Fruit fly (Drosophila melanogaster) whole organism, embryonic: ENCODE data around the gene CG11703.

Experiments
- Ada2b ChIP-seq: fragments of 200-800 bp; sonication (Bioruptor generic); IDR thresholded peaks from 2 replicates; pipeline ENCODE4 v1.3.6; 2022; ENCODE audit warnings: missing biosample characterization, missing genetic modification characterization
- Antp ChIP-seq: fragments of 200-800 bp; sonication (Bioruptor generic); optimal IDR thresholded peaks from 3 replicates; lab custom pipeline; 2016; ENCODE audit warnings: missing biosample characterization, missing genetic modification characterization
- Blimp-1 ChIP-seq: fragments of 200-800 bp; sonication (Bioruptor generic); optimal IDR thresholded peaks from 3 replicates; lab custom pipeline; 2018; ENCODE audit warnings: missing biosample characterization, missing genetic modification characterization, mild to moderate bottlenecking, moderate library complexity, missing genetic modification reagents
- CG10209 ChIP-seq: fragments of 200-800 bp; sonication (Bioruptor generic); optimal IDR thresholded peaks from 3 replicates; lab custom pipeline; 2017; ENCODE audit warnings: missing biosample characterization, mild to moderate bottlenecking, missing genetic modification characterization, missing genetic modification reagents
- CG11504 ChIP-seq: fragments of 200-800 bp; sonication (Bioruptor generic); optimal IDR thresholded peaks from 3 replicates; lab custom pipeline; 2019; ENCODE audit warnings: missing biosample characterization, mild to moderate bottlenecking, missing genetic modification characterization, moderate library complexity
- CG12104 ChIP-seq: fragments of 200-800 bp; sonication (Bioruptor generic); optimal IDR thresholded peaks from 3 replicates; lab custom pipeline; 2016; ENCODE audit warnings: missing biosample characterization, missing genetic modification characterization
- CG12299 ChIP-seq: fragments of 200-800 bp; sonication (Bioruptor generic); optimal IDR thresholded peaks from 2 replicates; lab custom pipeline; 2018; ENCODE audit warnings: missing biosample characterization, mild to moderate bottlenecking, missing genetic modification characterization
- CG14014 ChIP-seq: fragments of 200-800 bp; sonication (Bioruptor generic); IDR thresholded peaks from 2 replicates; pipeline ENCODE4 v1.3.6; 2022; ENCODE audit warnings: missing biosample characterization, missing genetic modification characterization
- CG14441 ChIP-seq: fragments of 200-800 bp; sonication (Bioruptor generic); IDR thresholded peaks from 2 replicates; pipeline ENCODE4 v1.3.6; 2022; ENCODE audit warnings: missing biosample characterization, missing genetic modification characterization
- CG14710 ChIP-seq: fragments of 200-800 bp; sonication (Bioruptor generic); optimal IDR thresholded peaks from 3 replicates; lab custom pipeline; 2019; ENCODE audit warnings: missing biosample characterization, mild to moderate bottlenecking, missing genetic modification characterization, moderate library complexity
- CG17186 ChIP-seq: fragments of 200-800 bp; sonication (Bioruptor generic); optimal IDR thresholded peaks from 3 replicates; lab custom pipeline; 2017; ENCODE audit warnings: missing biosample characterization, missing genetic modification reagents, missing genetic modification characterization
- CG17568 ChIP-seq: fragments of 200-800 bp; sonication (Bioruptor generic); optimal IDR thresholded peaks from 2 replicates; lab custom pipeline; 2018; ENCODE audit warnings: missing biosample characterization, mild to moderate bottlenecking, missing genetic modification characterization, moderate library complexity
- CG31365 ChIP-seq: fragments of 200-800 bp; sonication (Bioruptor generic); optimal IDR thresholded peaks from 2 replicates; lab custom pipeline; 2018; ENCODE audit warnings: missing biosample characterization, mild to moderate bottlenecking, missing genetic modification characterization
- CG3163 ChIP-seq: fragments of 200-800 bp; sonication (Bioruptor generic); optimal IDR thresholded peaks from 3 replicates; lab custom pipeline; 2016; ENCODE audit warnings: missing biosample characterization, missing genetic modification characterization
- CG5245 ChIP-seq: fragments of 200-800 bp; sonication (Bioruptor generic); optimal IDR thresholded peaks from 3 replicates; lab custom pipeline; 2016; ENCODE audit warnings: missing biosample characterization, missing genetic modification characterization
- CG6689 ChIP-seq: fragments of 200-800 bp; sonication (Bioruptor generic); IDR thresholded peaks from 2 replicates; pipeline ENCODE4 v1.3.6; 2022; ENCODE audit warnings: missing biosample characterization, missing genetic modification characterization
- CG7556 ChIP-seq: fragments of 200-800 bp; sonication (Bioruptor generic); optimal IDR thresholded peaks from 2 replicates; lab custom pipeline; 2017; ENCODE audit warnings: missing biosample characterization, mild to moderate bottlenecking, missing genetic modification characterization
- CG7839 ChIP-seq: fragments of 200-800 bp; sonication (Bioruptor generic); optimal IDR thresholded peaks from 3 replicates; lab custom pipeline; 2018; ENCODE audit warnings: missing biosample characterization, mild to moderate bottlenecking, missing genetic modification characterization, moderate library complexity
- CG8281 ChIP-seq: fragments of 200-800 bp; sonication (Bioruptor generic); optimal IDR thresholded peaks from 2 replicates; lab custom pipeline; 2018; ENCODE audit warnings: missing biosample characterization, mild to moderate bottlenecking, missing genetic modification characterization, moderate library complexity
- Doc2 ChIP-seq: fragments of 200-800 bp; sonication (Bioruptor generic); IDR thresholded peaks from 2 replicates; pipeline ENCODE4 v1.3.6; 2022; ENCODE audit warnings: missing biosample characterization, missing genetic modification characterization
- ERR ChIP-seq: fragments of 200-800 bp; sonication (Bioruptor generic); optimal IDR thresholded peaks from 2 replicates; lab custom pipeline; 2016; ENCODE audit warnings: missing biosample characterization, missing genetic modification characterization
- H15 ChIP-seq: fragments of 200-800 bp; sonication (Bioruptor generic); IDR thresholded peaks from 3 replicates; pipeline ENCODE4 v1.3.6; 2022; ENCODE audit warnings: missing biosample characterization, missing genetic modification characterization
- HLH54F ChIP-seq: fragments of 200-800 bp; sonication (Bioruptor generic); optimal IDR thresholded peaks from 3 replicates; lab custom pipeline; 2016; ENCODE audit warnings: missing biosample characterization, missing genetic modification characterization
- Hsf ChIP-seq: fragments of 200-800 bp; sonication (Bioruptor generic); optimal IDR thresholded peaks from 3 replicates; lab custom pipeline; 2016; ENCODE audit warnings: missing biosample characterization, missing genetic modification characterization
- NC2β ChIP-seq: fragments of 200-800 bp; sonication (Bioruptor generic); optimal IDR thresholded peaks from 2 replicates; lab custom pipeline; 2016; ENCODE audit warnings: missing biosample characterization, missing genetic modification characterization
- Oli ChIP-seq: fragments of 200-800 bp; sonication (Bioruptor generic); optimal IDR thresholded peaks from 2 replicates; lab custom pipeline; 2018; ENCODE audit warnings: missing biosample characterization, mild to moderate bottlenecking, missing genetic modification characterization, moderate library complexity
- Ravus ChIP-seq: fragments of 200-800 bp; sonication (Bioruptor generic); IDR thresholded peaks from 2 replicates; pipeline ENCODE4 v1.3.6; 2022; ENCODE audit warnings: missing biosample characterization, missing genetic modification characterization
- Scr ChIP-seq: fragments of 200-800 bp; sonication (Bioruptor generic); IDR thresholded peaks from 2 replicates; pipeline ENCODE4 v1.3.6; 2022; ENCODE audit warnings: missing biosample characterization, missing genetic modification characterization; ENCODE audit not compliant: partially characterized antibody
- Ssrp ChIP-seq: fragments of 200-800 bp; sonication (Bioruptor generic); optimal IDR thresholded peaks from 2 replicates; lab custom pipeline; 2018; ENCODE audit warnings: missing biosample characterization, mild to moderate bottlenecking, missing genetic modification characterization, moderate library complexity
- YL-1 ChIP-seq: fragments of 200-800 bp; sonication (Bioruptor generic); optimal IDR thresholded peaks from 3 replicates; lab custom pipeline; 2017; ENCODE audit warnings: missing biosample characterization, mild to moderate bottlenecking, missing genetic modification characterization
- bigmax ChIP-seq: fragments of 200-800 bp; sonication (Bioruptor generic); optimal IDR thresholded peaks from 2 replicates; lab custom pipeline; 2018; ENCODE audit warnings: missing biosample characterization, mild to moderate bottlenecking, missing genetic modification characterization
- br ChIP-seq: fragments of >200 bp; optimal IDR thresholded peaks from 2 replicates; lab custom pipeline; 2017
- bsh ChIP-seq, 2 experiments: fragments of 200-800 bp; sonication (Bioruptor generic); optimal IDR thresholded peaks; 2 replicates each; lab custom pipeline; 2017 to 2018; ENCODE audit warnings: mild to moderate bottlenecking in 2 of 2, missing biosample characterization in 2 of 2, missing genetic modification characterization in 2 of 2, moderate library complexity in 1 of 2
- cad ChIP-seq: fragments of >200 bp; optimal IDR thresholded peaks from 2 replicates; lab custom pipeline; 2017; ENCODE audit warnings: missing biosample characterization, missing genetic modification characterization
- ci ChIP-seq: fragments of 200-800 bp; sonication (Bioruptor generic); IDR thresholded peaks from 3 replicates; pipeline ENCODE4 v1.3.6; 2022; ENCODE audit warnings: missing biosample characterization, missing genetic modification characterization
- dmrt99B ChIP-seq: fragments of 200-800 bp; sonication (Bioruptor generic); optimal IDR thresholded peaks from 2 replicates; lab custom pipeline; 2018; ENCODE audit warnings: missing biosample characterization, mild to moderate bottlenecking, missing genetic modification characterization, moderate library complexity
- eve ChIP-seq, 2 experiments: fragments of >200 bp; optimal IDR thresholded peaks; 2 replicates each; lab custom pipeline; 2017; ENCODE audit warnings: missing biosample characterization in 2 of 2, missing genetic modification characterization in 2 of 2
- eyg ChIP-seq: fragments of 200-800 bp; sonication (Bioruptor generic); optimal IDR thresholded peaks from 3 replicates; lab custom pipeline; 2016; ENCODE audit warnings: missing biosample characterization, missing genetic modification characterization
- gcm ChIP-seq: fragments of 200-800 bp; sonication (Bioruptor generic); optimal IDR thresholded peaks from 2 replicates; lab custom pipeline; 2019; ENCODE audit warnings: missing biosample characterization, mild to moderate bottlenecking, missing genetic modification characterization, moderate library complexity
- grau ChIP-seq: fragments of 200-800 bp; optimal IDR thresholded peaks from 3 replicates; lab custom pipeline; 2019; ENCODE audit warnings: missing biosample characterization, mild to moderate bottlenecking, missing genetic modification characterization, moderate library complexity
- hkb ChIP-seq, 2 experiments: fragments of 200-800 bp in 1 of 2; fragments of >200 bp in 1 of 2; sonication (Bioruptor generic) in 1 of 2; IDR thresholded peaks in 1 of 2; optimal IDR thresholded peaks in 1 of 2; 2 replicates each; pipeline versions ENCODE4 v1.3.6 to Lab custom; 2017 to 2022; ENCODE audit warnings: missing biosample characterization in 1 of 2, missing genetic modification characterization in 1 of 2
- kay ChIP-seq: fragments of 200-800 bp; sonication (Bioruptor generic); optimal IDR thresholded peaks from 2 replicates; lab custom pipeline; 2016; ENCODE audit warnings: missing biosample characterization, missing genetic modification characterization
- lab ChIP-seq: fragments of 200-800 bp; sonication (Bioruptor generic); optimal IDR thresholded peaks from 3 replicates; lab custom pipeline; 2017; ENCODE audit warnings: missing biosample characterization, missing genetic modification characterization, mild to moderate bottlenecking, moderate library complexity, missing genetic modification reagents
- psq ChIP-seq: fragments of 200-800 bp; sonication (Bioruptor generic); optimal IDR thresholded peaks from 2 replicates; lab custom pipeline; 2017; ENCODE audit warnings: missing biosample characterization, missing genetic modification characterization
- row ChIP-seq: fragments of 200-800 bp; sonication (Bioruptor generic); IDR thresholded peaks from 3 replicates; pipeline ENCODE4 v1.3.6; 2022; ENCODE audit warnings: missing biosample characterization, missing genetic modification characterization
- sens-2 ChIP-seq: fragments of 200-800 bp; sonication (Bioruptor generic); IDR thresholded peaks from 2 replicates; pipeline ENCODE4 v1.3.6; 2022; ENCODE audit warnings: missing biosample characterization, missing genetic modification characterization
- seq ChIP-seq: fragments of 200-800 bp; sonication (Bioruptor generic); IDR thresholded peaks from 2 replicates; pipeline ENCODE4 v1.3.6; 2022; ENCODE audit warnings: missing biosample characterization, missing genetic modification characterization
- slbo ChIP-seq: fragments of 200-800 bp; sonication (Bioruptor generic); IDR thresholded peaks from 2 replicates; pipeline ENCODE4 v1.3.6; 2022; ENCODE audit warnings: missing biosample characterization, missing genetic modification characterization
- sob ChIP-seq: fragments of 200-800 bp; sonication (Bioruptor generic); IDR thresholded peaks from 2 replicates; pipeline ENCODE4 v1.3.6; 2022; ENCODE audit warnings: missing biosample characterization, missing genetic modification characterization
- unc-4 ChIP-seq: fragments of 200-800 bp; sonication (Bioruptor generic); IDR thresholded peaks from 2 replicates; pipeline ENCODE4 v1.3.6; 2022; ENCODE audit warnings: missing biosample characterization, missing genetic modification characterization; ENCODE audit not compliant: partially characterized antibody
- vvl ChIP-seq: fragments of 200-800 bp; sonication (Bioruptor generic); IDR thresholded peaks from 2 replicates; pipeline ENCODE4 v1.3.6; 2022; ENCODE audit warnings: missing biosample characterization, missing genetic modification characterization

CG11703 gene

DNA sequence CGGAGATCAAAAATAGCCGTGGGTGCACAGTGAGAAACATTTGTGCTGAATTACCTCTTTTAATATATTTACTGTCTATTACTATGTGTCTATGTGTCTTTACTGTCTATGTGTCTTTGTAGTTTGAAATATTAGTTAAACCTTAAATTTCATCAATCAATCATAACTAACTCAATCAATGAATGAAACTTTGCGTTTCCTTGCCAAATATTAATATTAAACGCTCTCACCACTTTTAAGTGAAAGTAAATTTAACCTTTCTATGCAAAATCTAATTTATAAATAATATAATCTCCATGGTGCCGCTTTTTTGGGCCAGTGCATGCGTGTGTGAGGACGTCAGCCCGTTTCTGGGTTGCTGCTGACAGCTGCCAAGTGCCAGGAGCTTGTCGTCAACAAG, 46.8 kb downstream of the CG11703 start (continued):
- peak; percentile 53 for TF ChIP-seq CG11504 (tag; lab: Kevin White, UChicago)
- TF ChIP-seq eve (GFP tag; optimal IDR thresholded peaks at IDR 0.05; lab: Kevin White, UChicago), result peak in 1 of 2 experiments; percentile 49
- TF ChIP-seq CG17186 (GFP tag; lab: Kevin White, UChicago), result no peak
- TF ChIP-seq HLH54F, result no peak
- 0 out of 2 replicates have a peak, but pooled peaks have one; percentile 7 for TF ChIP-seq slbo (GFP tag; lab: Robert Waterston, UW)
- TF ChIP-seq CG12299 (tag; lab: Kevin White, UChicago), result no peak
- TF ChIP-seq row (GFP tag; lab: Robert Waterston, UW), result no peak
- no peak for TF ChIP-seq psq (GFP tag; lab: Kevin White, UChicago)
- no peak for TF ChIP-seq sens-2 (GFP tag; lab: Robert Waterston, UW)
- TF ChIP-seq ERR (GFP tag; lab: Kevin White, UChicago), result no peak
- peak; percentile 46 for TF ChIP-seq CG7839 (tag; lab: Kevin White, UChicago)
- no peak for TF ChIP-seq gcm (GFP tag; lab: Kevin White, UChicago)
- no peak for TF ChIP-seq vvl
- no peak for TF ChIP-seq kay (GFP tag; lab: Kevin White, UChicago)
- TF ChIP-seq dmrt99B, result peak; percentile 64
- no peak for TF ChIP-seq Blimp-1
- peak; percentile 36 for TF ChIP-seq grau (tag; lab: Kevin White, UChicago)
- TF ChIP-seq Antp (GFP tag; lab: Kevin White, UChicago), result no peak
- TF ChIP-seq Hsf (GFP tag; lab: Kevin White, UChicago), result peak; percentile 8
- TF ChIP-seq Scr (GFP tag; lab: Robert Waterston, UW), result no peak
- no peak for TF ChIP-seq seq
- TF ChIP-seq Ada2b (GFP tag; lab: Robert Waterston, UW), result no peak
- TF ChIP-seq Ravus, result no peak
- no peak for TF ChIP-seq CG12104 (GFP tag; lab: Kevin White, UChicago)
- 0 out of 2 replicates have a peak, but pooled peaks have one; percentile 16 for TF ChIP-seq CG14441 (GFP tag; lab: Robert Waterston, UW)
- TF ChIP-seq CG31365 (tag; lab: Kevin White, UChicago), result no peak
- TF ChIP-seq CG6689, result no peak
- TF ChIP-seq Doc2 (GFP tag; lab: Robert Waterston, UW), result no peak
- no peak for TF ChIP-seq CG14014 (GFP tag; lab: Robert Waterston, UW)

DNA sequence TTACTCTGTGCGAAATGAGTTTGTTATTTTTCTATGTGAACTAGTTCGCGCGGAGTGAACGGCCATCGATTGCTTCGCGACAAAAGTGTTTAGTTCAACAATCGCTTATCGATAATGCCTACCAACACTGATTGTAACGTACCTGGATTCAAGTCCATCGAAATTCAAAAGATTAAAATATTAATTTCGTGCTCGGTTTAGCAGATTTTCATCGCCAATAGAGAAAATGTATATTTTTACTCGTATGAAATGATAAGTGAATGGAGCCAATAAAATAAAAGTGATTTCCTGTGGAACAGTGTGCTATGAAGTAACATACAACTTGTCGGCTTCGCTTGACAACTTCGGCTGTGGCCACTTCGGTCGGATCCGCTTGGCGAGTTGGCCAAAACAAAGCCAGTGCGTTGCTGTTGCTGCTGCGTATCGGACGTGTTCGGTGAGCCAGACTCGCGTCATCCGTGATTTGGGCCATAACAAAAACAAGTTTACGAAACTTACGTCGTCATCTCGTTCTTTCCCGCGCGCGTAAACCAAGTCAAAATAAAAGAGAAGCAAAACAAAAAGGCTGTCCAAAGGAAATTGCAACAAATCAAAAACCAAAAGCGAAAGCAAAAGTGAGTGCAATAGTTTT, 47.6 kb downstream of the CG11703 start, which contains the start of the genes CG5555 and myd:
CG5555 (minus strand) TSS at position 276 of the 631 bp plus-strand sequence.
myd (plus strand) TSS at position 397 of the 631 bp plus-strand sequence.
- no peak for TF ChIP-seq CG3163 (GFP tag; lab: Kevin White, UChicago)
- no peak for TF ChIP-seq bsh (GFP tag; optimal IDR thresholded peaks at IDR 0.05; lab: Kevin White, UChicago)
- TF ChIP-seq CG7556, result no peak
- no peak for TF ChIP-seq CG5245
- peak; percentile 64; the same call in 1 of the 2 replicates for TF ChIP-seq sob (GFP tag; lab: Robert Waterston, UW)
- TF ChIP-seq CG6689, result no peak
- TF ChIP-seq CG14710 (tag; lab: Kevin White, UChicago), result peak; percentile 26
- TF ChIP-seq hkb (optimal IDR thresholded peaks at IDR 0.05; lab: Kevin White, UChicago), result no peak
- peak; percentile 38; the same call in 1 of the 2 replicates for TF ChIP-seq hkb (GFP tag; IDR thresholded peaks at IDR 0.05; lab: Robert Waterston, UW)
- TF ChIP-seq eyg, result peak; percentile 45
- peak; percentile 8 for TF ChIP-seq CG10209 (GFP tag; lab: Kevin White, UChicago)
- TF ChIP-seq lab (GFP tag; lab: Kevin White, UChicago), result peak; percentile 13
- TF ChIP-seq unc-4 (GFP tag; lab: Robert Waterston, UW), result peak; percentile 71
- no peak for TF ChIP-seq CG8281 (tag; lab: Kevin White, UChicago)
- TF ChIP-seq H15 (GFP tag; lab: Robert Waterston, UW), result no peak
- no peak for TF ChIP-seq bigmax (GFP tag; lab: Kevin White, UChicago)
- TF ChIP-seq Oli (tag; lab: Kevin White, UChicago), result no peak
- no peak for TF ChIP-seq NC2β
- peak; percentile 59; the same call in 1 of the 3 replicates for TF ChIP-seq ci
- TF ChIP-seq YL-1 (GFP tag; lab: Kevin White, UChicago), result peak; percentile 44
- no peak for TF ChIP-seq CG17568 (GFP tag; lab: Kevin White, UChicago)
- TF ChIP-seq Ssrp (tag; lab: Kevin White, UChicago), result no peak
- TF ChIP-seq cad (GFP tag; lab: Kevin White, UChicago), result no peak
- no peak for TF ChIP-seq br (lab: Kevin White, UChicago)
